Fruit fly (Drosophila melanogaster) whole organism, wandering third instar larva: ENCODE results near the gene CG6184.

Experiments
- Myc ChIP-seq: fragments of >200 bp; optimal IDR thresholded peaks from 2 replicates; lab custom pipeline; 2017
- ey ChIP-seq: fragments of 200-800 bp; sonication (Bioruptor generic); optimal IDR thresholded peaks from 2 replicates; lab custom pipeline; 2016; ENCODE audit warnings: missing biosample characterization, missing genetic modification characterization

DNA sequence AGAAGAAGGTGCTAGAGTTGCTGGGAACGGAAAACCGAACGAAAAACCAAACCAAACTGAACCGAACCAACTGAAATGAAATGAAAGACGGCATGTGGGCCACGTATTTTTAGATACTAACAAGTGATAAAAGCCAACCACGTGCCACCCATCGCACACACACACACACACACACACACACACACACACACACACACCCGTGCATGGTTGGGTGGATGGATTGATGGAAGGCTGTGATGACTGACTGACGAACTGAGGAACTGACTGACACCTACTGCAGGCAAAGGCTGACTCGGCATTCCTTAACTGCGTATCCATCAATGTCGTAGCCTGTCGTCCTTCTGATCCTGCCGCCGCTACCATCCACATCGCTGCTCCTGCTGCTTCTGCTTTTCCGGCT, 24.8 kb upstream of the CG6184 start:
- TF ChIP-seq Myc, result no peak
- no peak for TF ChIP-seq ey (GFP tag; lab: Kevin White, UChicago)
